Worm (Caenorhabditis elegans): ENCODE data around the gene C56A3.5.
A peak's percentile ranks its signal among the peaks of the same experiment; 100 is the strongest.

C56A3.5 gene

DNA sequence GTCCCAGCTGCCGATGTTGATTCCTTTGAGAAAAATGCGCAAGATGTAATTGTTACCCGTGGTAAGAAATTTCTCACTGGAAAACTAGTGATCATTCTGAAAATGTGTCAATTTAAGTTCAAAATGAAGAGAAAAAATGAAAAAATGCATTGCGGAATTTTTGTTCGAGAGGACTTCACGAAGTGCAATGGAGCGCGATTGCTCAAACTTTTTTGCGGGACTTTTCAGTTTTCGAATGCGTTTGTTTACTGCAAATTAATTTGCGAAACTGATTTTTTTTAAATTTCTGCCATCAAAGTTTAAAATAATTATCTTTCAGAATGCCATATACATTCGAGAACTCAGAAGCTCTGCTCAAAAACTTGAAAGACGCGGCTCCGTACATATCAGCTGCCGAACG, 16.8 kb downstream of the C56A3.5 start, which contains the start of the genes nuaf-1 and bir-2 (continued):
- TF ChIP-seq efl-1 (optimal IDR thresholded peaks at IDR 0.05) (peak; percentile 68 to 82), efl-1 (GFP tag; optimal IDR thresholded peaks at IDR 0.05 in 1 of 2) (peak; percentile 85 to 98), lin-15B (tag; optimal IDR thresholded peaks at IDR 0.05) (peak; percentile 75), ceh-63 (GFP tag; optimal IDR thresholded peaks at IDR 0.05) (no peak), nhr-85 (tag) (peak; percentile 73), pag-3 (tag; optimal IDR thresholded peaks at IDR 0.05; ENCODE audit: borderline replicate concordance, insufficient read depth) (peak; percentile 27), unc-98 (GFP tag; IDR thresholded peaks at IDR 0.05) (no peak), lin-35 (GFP tag; optimal IDR thresholded peaks at IDR 0.05) (peak; percentile 78 to 90), mdl-1 (tag; optimal IDR thresholded peaks at IDR 0.05) (no peak), xbp-1 (tag; optimal IDR thresholded peaks at IDR 0.05) (peak; percentile 57), unc-62 (GFP tag; optimal IDR thresholded peaks at IDR 0.05) (no peak), fkh-10 (GFP tag; optimal IDR thresholded peaks at IDR 0.05) (no peak), mef-2 (tag; optimal IDR thresholded peaks at IDR 0.05) (no peak), nhr-20 (tag; optimal IDR thresholded peaks at IDR 0.05) (peak; percentile 59), ets-5 (GFP tag; IDR thresholded peaks at IDR 0.05) (no peak), isw-1 (GFP tag; IDR thresholded peaks at IDR 0.05) (no peak; the same call in 1 of the 2 replicates), elt-2 (tag; optimal IDR thresholded peaks at IDR 0.05) (no peak), snu-23 (GFP tag; optimal IDR thresholded peaks at IDR 0.05) (peak; percentile 73), alr-1 (tag; optimal IDR thresholded peaks at IDR 0.05; ENCODE audit: borderline replicate concordance) (no peak), fkh-8 (tag; optimal IDR thresholded peaks at IDR 0.05) (peak; percentile 41), nhr-90 (tag; optimal IDR thresholded peaks at IDR 0.05; ENCODE audit: poor library complexity) (peak; percentile 50), hlh-4 (tag; optimal IDR thresholded peaks at IDR 0.05) (no peak), nhr-12 (tag; optimal IDR thresholded peaks at IDR 0.05) (no peak), vab-15 (tag; optimal IDR thresholded peaks at IDR 0.05) (no peak), F16B12.6 (tag; optimal IDR thresholded peaks at IDR 0.05) (peak; percentile 23), aha-1 (tag; optimal IDR thresholded peaks at IDR 0.05) (no peak), ceh-8 (GFP tag; optimal IDR thresholded peaks at IDR 0.05) (no peak), ceh-88 (GFP tag; IDR thresholded peaks at IDR 0.05) (no peak), lin-14 (GFP tag; optimal IDR thresholded peaks at IDR 0.05) (peak; percentile 70), C34B4.2 (tag; optimal IDR thresholded peaks at IDR 0.05) (no peak), lin-13 (GFP tag; optimal IDR thresholded peaks at IDR 0.05) (peak; percentile 48), nhr-71 (tag; optimal IDR thresholded peaks at IDR 0.05) (peak; percentile 77), egl-13 (tag; optimal IDR thresholded peaks at IDR 0.05) (peak; percentile 26), lsy-2 (tag; optimal IDR thresholded peaks at IDR 0.05) (peak; percentile 70 to 74), sox-4 (tag; optimal IDR thresholded peaks at IDR 0.05) (no peak), ces-1 (GFP tag; optimal IDR thresholded peaks at IDR 0.05) (no peak), ceh-82 (tag; optimal IDR thresholded peaks at IDR 0.05) (peak in 2 of 3 experiments; percentile 47 to 55), nhr-76 (tag; optimal IDR thresholded peaks at IDR 0.05) (no peak), ceh-90 (tag; optimal IDR thresholded peaks at IDR 0.05) (peak; percentile 39), sup-37 (GFP tag; optimal IDR thresholded peaks at IDR 0.05) (no peak), pqm-1 (tag; optimal IDR thresholded peaks at IDR 0.05) (no peak), zag-1 (tag; optimal IDR thresholded peaks at IDR 0.05) (no peak), pax-3 (tag; optimal IDR thresholded peaks at IDR 0.05) (peak; percentile 57), unc-86 (tag; optimal IDR thresholded peaks at IDR 0.05) (peak; percentile 54), zip-4 (GFP tag; optimal IDR thresholded peaks at IDR 0.05) (no peak), dpl-1 (GFP tag; optimal IDR thresholded peaks at IDR 0.05) (peak; percentile 75 to 91 (median 85)), sptf-1 (tag; optimal IDR thresholded peaks at IDR 0.05) (no peak), egl-27 (tag; optimal IDR thresholded peaks at IDR 0.05) (no peak), C16A3.4 (tag; optimal IDR thresholded peaks at IDR 0.05) (peak; percentile 54), unc-30 (tag; optimal IDR thresholded peaks at IDR 0.05) (no peak), jun-1 (tag; optimal IDR thresholded peaks at IDR 0.05) (peak; percentile 28), nhr-11 (tag; optimal IDR thresholded peaks at IDR 0.05) (no peak), tlp-1 (tag; optimal IDR thresholded peaks at IDR 0.05) (no peak)
